Worm (Caenorhabditis elegans): Measurements from ENCODE around the gene R03D7.8.

DNA sequence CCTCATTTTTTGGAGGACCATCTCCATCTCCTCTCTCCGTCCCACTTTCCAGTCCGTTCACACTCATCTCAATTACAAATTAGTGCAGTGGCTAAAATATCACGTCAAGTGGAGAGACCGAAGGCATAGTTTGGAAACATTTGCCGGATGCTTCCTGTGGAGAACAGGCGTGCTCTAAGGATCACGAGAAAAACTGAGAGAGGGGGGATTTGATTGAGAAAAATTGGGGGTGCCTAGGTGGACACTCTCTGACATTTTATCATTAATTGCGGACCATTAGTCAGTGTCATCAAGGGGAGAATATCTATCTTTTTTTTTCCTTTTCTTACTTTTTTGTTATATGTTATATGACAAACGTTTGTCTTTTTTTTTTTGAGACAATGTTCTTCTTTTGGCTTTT lies 25.3 kb upstream of the R03D7.8 start:
- TF ChIP-seq ama-1 (optimal IDR thresholded peaks at IDR 0.05) (no peak), hnd-1 (tag; optimal IDR thresholded peaks at IDR 0.05) (no peak), hmg-4 (GFP tag; optimal IDR thresholded peaks at IDR 0.05) (no peak), F13C5.2 (tag; optimal IDR thresholded peaks at IDR 0.05) (no peak), B0310.2 (tag; optimal IDR thresholded peaks at IDR 0.05) (no peak), aly-1 (tag; optimal IDR thresholded peaks at IDR 0.05) (no peak), tra-4 (tag; optimal IDR thresholded peaks at IDR 0.05) (no peak)

All from whole organism, early embryonic.